Worm (Caenorhabditis elegans): ENCODE data around the gene ceph-41.

Gene ceph-41

ce11 chrIV:8136005-8136512 is 9.1 kb downstream of the ceph-41 start, which contains the start of the genes isp-1 and islo-1:
TSS of gene isp-1 (minus strand) at chrIV:8136055.
TSS of gene islo-1 (plus strand) at chrIV:8136389.
- TF ChIP-seq nhr-28 (tag; optimal IDR thresholded peaks at IDR 0.05) (peak; percentile 32), unc-130 (GFP tag; optimal IDR thresholded peaks at IDR 0.05) (peak; percentile 35), dve-1 (tag; optimal IDR thresholded peaks at IDR 0.05; ENCODE audit: insufficient read depth) (peak; percentile 57), hlh-11 (tag; optimal IDR thresholded peaks at IDR 0.05) (peak; percentile 39), hif-1 (tag; optimal IDR thresholded peaks at IDR 0.05) (no peak), daf-16 (GFP tag; optimal IDR thresholded peaks at IDR 0.05) (no peak), daf-16 (tag; optimal IDR thresholded peaks at IDR 0.05) (peak; percentile 55), lin-38 (GFP tag; IDR thresholded peaks at IDR 0.05) (peak; percentile 91), madf-5 (GFP tag; IDR thresholded peaks at IDR 0.05) (no peak), nhr-11 (tag; optimal IDR thresholded peaks at IDR 0.05) (peak; percentile 19), nhr-77 (tag; optimal IDR thresholded peaks at IDR 0.05) (peak; percentile 41), madf-9 (GFP tag; conservative IDR thresholded peaks at IDR 0.05) (no peak), hlh-30 (tag; optimal IDR thresholded peaks at IDR 0.05; ENCODE audit: insufficient read depth) (peak; percentile 82), nhr-6 (tag; optimal IDR thresholded peaks at IDR 0.05) (peak; percentile 63), ama-1 (optimal IDR thresholded peaks at IDR 0.05) (peak; percentile 75), dmd-8 (GFP tag; IDR thresholded peaks at IDR 0.05) (no peak), aha-1 (tag) (peak; percentile 91), mes-2 (tag; optimal IDR thresholded peaks at IDR 0.05; ENCODE audit: poor library complexity, severe bottlenecking) (peak; percentile 82), mxl-3 (GFP tag; optimal IDR thresholded peaks at IDR 0.05) (peak; percentile 11), lin-15B (tag; optimal IDR thresholded peaks at IDR 0.05) (peak; percentile 1), snpc-1.2 (GFP tag; IDR thresholded peaks at IDR 0.05) (no peak), ces-1 (GFP tag; optimal IDR thresholded peaks at IDR 0.05) (no peak), lin-13 (GFP tag; optimal IDR thresholded peaks at IDR 0.05) (peak; percentile 27), rbr-2 (tag; optimal IDR thresholded peaks at IDR 0.05) (peak; percentile 29), lim-7 (GFP tag; IDR thresholded peaks at IDR 0.05) (no peak), lsy-2 (tag; optimal IDR thresholded peaks at IDR 0.05) (peak in 1 of 2 experiments; percentile 61), mdl-1 (tag; optimal IDR thresholded peaks at IDR 0.05) (peak in 1 of 2 experiments; percentile 77), dpl-1 (GFP tag; optimal IDR thresholded peaks at IDR 0.05) (peak; percentile 56), mep-1 (tag; optimal IDR thresholded peaks at IDR 0.05) (peak; percentile 69), nhr-25 (tag; optimal IDR thresholded peaks at IDR 0.05; ENCODE audit: borderline replicate concordance, insufficient read depth) (peak; percentile 33), pha-4 (GFP tag; IDR thresholded peaks at IDR 0.05) (no peak), pha-4 (tag; optimal IDR thresholded peaks at IDR 0.05) (peak; percentile 35)

ce11 chrIV:8136548-8136947 is 9.5 kb downstream of the ceph-41 start:
- no peak for TF ChIP-seq zfp-3 (GFP tag; conservative IDR thresholded peaks at IDR 0.05)
- no peak for TF ChIP-seq dpl-1 (GFP tag; optimal IDR thresholded peaks at IDR 0.05)
- TF ChIP-seq ceh-44 (GFP tag; IDR thresholded peaks at IDR 0.05): no peak

DNA sequence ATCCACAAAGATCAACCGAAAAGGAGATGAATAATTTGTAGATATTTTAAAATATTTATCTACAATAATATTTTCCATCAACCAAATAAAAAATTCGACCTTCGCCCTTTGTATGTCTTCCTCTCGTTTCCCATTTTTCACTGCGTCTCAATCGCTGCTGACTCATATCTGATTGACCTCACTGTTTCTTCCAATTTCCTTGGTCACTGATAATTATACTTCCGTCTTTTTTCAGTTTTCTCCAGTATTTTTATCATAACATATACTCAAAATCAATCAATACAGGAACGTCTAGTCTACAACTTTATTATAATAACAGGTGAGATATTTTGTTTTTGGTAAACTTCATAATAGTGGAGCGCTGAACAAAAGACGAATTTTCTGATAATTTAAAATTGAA is 12.0 kb downstream of the ceph-41 start, which contains the start of gene pmk-3:
TSS of gene pmk-3 (plus strand) at position 236 of the 400 bp plus-strand sequence.
- TF ChIP-seq daf-16 (GFP tag; optimal IDR thresholded peaks at IDR 0.05): peak in 1 of 2 experiments; percentile 17
- peak; percentile 7 for TF ChIP-seq daf-16 (tag; optimal IDR thresholded peaks at IDR 0.05)
- peak; percentile 36 for TF ChIP-seq pqm-1 (tag; optimal IDR thresholded peaks at IDR 0.05)
- peak; percentile 15 for TF ChIP-seq mes-2 (tag; optimal IDR thresholded peaks at IDR 0.05; ENCODE audit: poor library complexity, severe bottlenecking)
- no peak for TF ChIP-seq T26A8.4 (GFP tag; IDR thresholded peaks at IDR 0.05)
- TF ChIP-seq dve-1 (tag; optimal IDR thresholded peaks at IDR 0.05; ENCODE audit: insufficient read depth): peak; percentile 55
- no peak for TF ChIP-seq nhr-6 (tag; optimal IDR thresholded peaks at IDR 0.05)
- peak; percentile 19 for TF ChIP-seq mep-1 (tag; optimal IDR thresholded peaks at IDR 0.05)
- no peak for TF ChIP-seq nhr-237 (tag; optimal IDR thresholded peaks at IDR 0.05)
- TF ChIP-seq nhr-28 (tag; optimal IDR thresholded peaks at IDR 0.05): peak; percentile 61
- peak; percentile 18 for TF ChIP-seq hlh-11 (tag; optimal IDR thresholded peaks at IDR 0.05)
